Fruit fly (Drosophila melanogaster) whole organism, embryonic: ENCODE data around the gene Ptth.

Source experiments
- Antp ChIP-seq: fragments of 200-800 bp; sonication (Bioruptor generic); optimal IDR thresholded peaks from 3 replicates; lab custom pipeline; 2016; ENCODE audit warnings: missing biosample characterization, missing genetic modification characterization
- Asciz ChIP-seq: fragments of 200-800 bp; sonication (Bioruptor generic); optimal IDR thresholded peaks from 2 replicates; lab custom pipeline; 2017; ENCODE audit warnings: missing biosample characterization, mild to moderate bottlenecking, missing genetic modification characterization, missing genetic modification reagents
- Atf-2 ChIP-seq: fragments of 200-800 bp; sonication (Bioruptor generic); optimal IDR thresholded peaks from 2 replicates; lab custom pipeline; 2016; ENCODE audit warnings: missing biosample characterization, missing genetic modification characterization
- CG10543 ChIP-seq: fragments of 200-800 bp; sonication (Bioruptor generic); optimal IDR thresholded peaks from 3 replicates; lab custom pipeline; 2017; ENCODE audit warnings: missing biosample characterization, mild to moderate bottlenecking, missing genetic modification characterization, moderate library complexity
- CG11560 ChIP-seq: fragments of 200-800 bp; sonication (Bioruptor generic); IDR thresholded peaks from 3 replicates; pipeline ENCODE4 v1.3.6; 2022; ENCODE audit warnings: missing biosample characterization, missing genetic modification characterization
- CG12236 ChIP-seq: fragments of 200-800 bp; sonication (Bioruptor generic); optimal IDR thresholded peaks from 2 replicates; lab custom pipeline; 2016; ENCODE audit warnings: missing biosample characterization, missing genetic modification characterization
- CG12299 ChIP-seq: fragments of 200-800 bp; sonication (Bioruptor generic); optimal IDR thresholded peaks from 2 replicates; lab custom pipeline; 2018; ENCODE audit warnings: missing biosample characterization, mild to moderate bottlenecking, missing genetic modification characterization
- CG13624 ChIP-seq: fragments of 200-800 bp; sonication (Bioruptor generic); optimal IDR thresholded peaks from 2 replicates; lab custom pipeline; 2016; ENCODE audit warnings: missing biosample characterization, missing genetic modification characterization
- CG15269 ChIP-seq: fragments of 200-800 bp; sonication (Bioruptor generic); optimal IDR thresholded peaks from 2 replicates; lab custom pipeline; 2018; ENCODE audit warnings: missing biosample characterization, mild to moderate bottlenecking, missing genetic modification characterization, moderate library complexity
- CG15514 ChIP-seq: fragments of 200-800 bp; sonication (Bioruptor generic); optimal IDR thresholded peaks from 3 replicates; lab custom pipeline; 2017; ENCODE audit warnings: missing biosample characterization, missing genetic modification characterization, mild to moderate bottlenecking, moderate library complexity, missing genetic modification reagents
- CG16779 ChIP-seq: fragments of 200-800 bp; sonication (Bioruptor generic); IDR thresholded peaks from 2 replicates; pipeline ENCODE4 v1.3.6; 2022; ENCODE audit warnings: missing biosample characterization, missing genetic modification characterization
- CG17829 ChIP-seq: fragments of 200-800 bp; optimal IDR thresholded peaks from 2 replicates; lab custom pipeline; 2019; ENCODE audit warnings: missing biosample characterization, mild to moderate bottlenecking, missing genetic modification characterization, moderate library complexity
- CG18476 ChIP-seq: fragments of 200-800 bp; sonication (Bioruptor generic); optimal IDR thresholded peaks from 2 replicates; lab custom pipeline; 2016; ENCODE audit warnings: missing biosample characterization, mild to moderate bottlenecking, missing genetic modification characterization
- CG18599 ChIP-seq: fragments of 200-800 bp; sonication (Bioruptor generic); optimal IDR thresholded peaks from 3 replicates; lab custom pipeline; 2017; ENCODE audit warnings: missing biosample characterization, missing genetic modification characterization, mild to moderate bottlenecking, moderate library complexity, missing genetic modification reagents
- CG2129 ChIP-seq: fragments of 200-800 bp; sonication (Bioruptor generic); IDR thresholded peaks from 2 replicates; pipeline ENCODE4 v1.3.6; 2022; ENCODE audit warnings: missing biosample characterization, missing genetic modification characterization; ENCODE audit not compliant: partially characterized antibody
- CG31388 ChIP-seq: fragments of 200-800 bp; sonication (Bioruptor generic); optimal IDR thresholded peaks from 2 replicates; lab custom pipeline; 2016; ENCODE audit warnings: missing biosample characterization, missing genetic modification characterization
- CG3995 ChIP-seq: fragments of 200-800 bp; sonication (Bioruptor generic); optimal IDR thresholded peaks from 3 replicates; lab custom pipeline; 2016; ENCODE audit warnings: missing biosample characterization, missing genetic modification characterization
- CG7987 ChIP-seq: fragments of 200-800 bp; sonication (Bioruptor generic); optimal IDR thresholded peaks from 2 replicates; lab custom pipeline; 2018; ENCODE audit warnings: missing biosample characterization, mild to moderate bottlenecking, missing genetic modification characterization, moderate library complexity
- CG8924 ChIP-seq: fragments of 200-800 bp; optimal IDR thresholded peaks from 3 replicates; lab custom pipeline; 2019; ENCODE audit warnings: missing biosample characterization, mild to moderate bottlenecking, missing genetic modification characterization, moderate library complexity
- CG9876 ChIP-seq: fragments of 200-800 bp; sonication (Bioruptor generic); optimal IDR thresholded peaks from 2 replicates; lab custom pipeline; 2016; ENCODE audit warnings: missing biosample characterization, missing genetic modification characterization
- CoRest ChIP-seq: fragments of 200-800 bp; sonication (Bioruptor generic); optimal IDR thresholded peaks from 3 replicates; lab custom pipeline; 2018; ENCODE audit warnings: missing biosample characterization, mild to moderate bottlenecking, missing genetic modification characterization, moderate library complexity
- Dad ChIP-seq: fragments of 200-800 bp; sonication (Bioruptor generic); optimal IDR thresholded peaks from 3 replicates; lab custom pipeline; 2016; ENCODE audit warnings: missing biosample characterization, missing genetic modification characterization
- Dip2 ChIP-seq: fragments of 200-800 bp; sonication (Bioruptor generic); IDR thresholded peaks from 2 replicates; pipeline ENCODE4 v1.3.6; 2022; ENCODE audit warnings: missing biosample characterization, missing genetic modification characterization
- Doc2 ChIP-seq: fragments of 200-800 bp; sonication (Bioruptor generic); IDR thresholded peaks from 2 replicates; pipeline ENCODE4 v1.3.6; 2022; ENCODE audit warnings: missing biosample characterization, missing genetic modification characterization
- H15 ChIP-seq: fragments of 200-800 bp; sonication (Bioruptor generic); IDR thresholded peaks from 3 replicates; pipeline ENCODE4 v1.3.6; 2022; ENCODE audit warnings: missing biosample characterization, missing genetic modification characterization
- HLHmδ ChIP-seq: fragments of 200-800 bp; sonication (Bioruptor generic); optimal IDR thresholded peaks from 2 replicates; lab custom pipeline; 2018; ENCODE audit warnings: missing biosample characterization, mild to moderate bottlenecking, missing genetic modification characterization, moderate library complexity
- HmgD ChIP-seq: fragments of 200-800 bp; sonication (Bioruptor generic); optimal IDR thresholded peaks from 3 replicates; lab custom pipeline; 2016; ENCODE audit warnings: missing biosample characterization, missing genetic modification characterization
- Hr78 ChIP-seq, 2 experiments: fragments of 200-800 bp in 1 of 2; fragments of >200 bp in 1 of 2; sonication (Bioruptor generic) in 1 of 2; optimal IDR thresholded peaks; 2 replicates each; lab custom pipeline; 2017 to 2019; ENCODE audit warnings: missing biosample characterization in 2 of 2, missing genetic modification characterization in 2 of 2, mild to moderate bottlenecking in 1 of 2, moderate library complexity in 1 of 2
- Lpt ChIP-seq: fragments of >200 bp; optimal IDR thresholded peaks from 2 replicates; lab custom pipeline; 2018; ENCODE audit warnings: missing biosample characterization, missing genetic modification characterization
- Meics ChIP-seq: fragments of 200-800 bp; sonication (Bioruptor generic); optimal IDR thresholded peaks from 2 replicates; lab custom pipeline; 2017; ENCODE audit warnings: missing biosample characterization, mild to moderate bottlenecking, missing genetic modification characterization
- Opbp ChIP-seq: fragments of 200-800 bp; sonication (Bioruptor generic); IDR thresholded peaks from 3 replicates; pipeline ENCODE4 v1.3.6; 2022; ENCODE audit warnings: missing biosample characterization, missing genetic modification characterization; ENCODE audit not compliant: partially characterized antibody
- Ssrp ChIP-seq: fragments of 200-800 bp; sonication (Bioruptor generic); optimal IDR thresholded peaks from 2 replicates; lab custom pipeline; 2018; ENCODE audit warnings: missing biosample characterization, mild to moderate bottlenecking, missing genetic modification characterization, moderate library complexity
- bcd ChIP-seq: fragments of 200-800 bp; sonication (Bioruptor generic); optimal IDR thresholded peaks from 2 replicates; lab custom pipeline; 2017; ENCODE audit warnings: missing biosample characterization, mild to moderate bottlenecking, missing genetic modification characterization
- cato ChIP-seq: fragments of 200-800 bp; sonication (Bioruptor generic); optimal IDR thresholded peaks from 2 replicates; lab custom pipeline; 2016; ENCODE audit warnings: missing biosample characterization, missing genetic modification characterization, borderline replicate concordance
- ci ChIP-seq: fragments of 200-800 bp; sonication (Bioruptor generic); IDR thresholded peaks from 3 replicates; pipeline ENCODE4 v1.3.6; 2022; ENCODE audit warnings: missing biosample characterization, missing genetic modification characterization
- crc ChIP-seq: fragments of 200-800 bp; sonication (Bioruptor generic); optimal IDR thresholded peaks from 2 replicates; lab custom pipeline; 2016; ENCODE audit warnings: missing biosample characterization, missing genetic modification characterization
- da ChIP-seq: fragments of 200-800 bp; sonication (Bioruptor generic); optimal IDR thresholded peaks from 2 replicates; lab custom pipeline; 2016; ENCODE audit warnings: missing biosample characterization, missing genetic modification characterization
- dmrt11E ChIP-seq: fragments of 200-800 bp; sonication (Bioruptor generic); optimal IDR thresholded peaks from 3 replicates; lab custom pipeline; 2018; ENCODE audit warnings: missing biosample characterization, mild to moderate bottlenecking, missing genetic modification characterization, moderate library complexity
- dpn ChIP-seq, 2 experiments: fragments of 200-800 bp; sonication (Bioruptor generic); optimal IDR thresholded peaks; 3 replicates each; lab custom pipeline; 2016; ENCODE audit warnings: missing biosample characterization in 2 of 2, missing genetic modification characterization in 2 of 2
- exex ChIP-seq: fragments of 200-800 bp; sonication (Bioruptor generic); optimal IDR thresholded peaks from 4 replicates; lab custom pipeline; 2018; ENCODE audit warnings: missing biosample characterization, mild to moderate bottlenecking, missing genetic modification characterization, moderate library complexity
- gcm2 ChIP-seq: fragments of 200-800 bp; sonication (Bioruptor generic); optimal IDR thresholded peaks from 2 replicates; lab custom pipeline; 2016; ENCODE audit warnings: missing biosample characterization, missing genetic modification characterization
- inv ChIP-seq: fragments of 200-800 bp; sonication (Bioruptor generic); IDR thresholded peaks from 2 replicates; pipeline ENCODE4 v1.3.6; 2022; ENCODE audit warnings: missing biosample characterization, missing genetic modification characterization; ENCODE audit not compliant: partially characterized antibody
- pan ChIP-seq, 4 experiments: fragments of >200 bp in 3 of 4; fragments of 200-800 bp in 1 of 4; sonication (Bioruptor generic) in 1 of 4; optimal IDR thresholded peaks in 3 of 4; IDR thresholded peaks in 1 of 4; 2 replicates each; pipeline versions ENCODE4 v1.3.6 to Lab custom; 2017 to 2022; ENCODE audit warnings: missing biosample characterization in 2 of 4, missing genetic modification characterization in 2 of 4, mixed read lengths in 1 of 4
- slp2 ChIP-seq: fragments of 200-800 bp; sonication (Bioruptor generic); optimal IDR thresholded peaks from 2 replicates; lab custom pipeline; 2016; ENCODE audit warnings: missing biosample characterization, missing genetic modification characterization
- sob ChIP-seq: fragments of 200-800 bp; sonication (Bioruptor generic); IDR thresholded peaks from 2 replicates; pipeline ENCODE4 v1.3.6; 2022; ENCODE audit warnings: missing biosample characterization, missing genetic modification characterization
- stc ChIP-seq: fragments of 200-800 bp; sonication (Bioruptor generic); IDR thresholded peaks from 2 replicates; pipeline ENCODE4 v1.3.6; 2022; ENCODE audit warnings: missing biosample characterization, missing genetic modification characterization
- tio ChIP-seq: fragments of 200-800 bp; sonication (Bioruptor generic); optimal IDR thresholded peaks from 2 replicates; lab custom pipeline; 2017; ENCODE audit warnings: missing biosample characterization, missing genetic modification characterization, inconsistent platforms
- trem ChIP-seq: fragments of 200-800 bp; optimal IDR thresholded peaks from 3 replicates; lab custom pipeline; 2019; ENCODE audit warnings: missing biosample characterization, mild to moderate bottlenecking, missing genetic modification characterization, moderate library complexity
- tx ChIP-seq: fragments of 200-800 bp; sonication (Bioruptor generic); optimal IDR thresholded peaks from 2 replicates; lab custom pipeline; 2016; ENCODE audit warnings: missing biosample characterization, missing genetic modification characterization
- zfh2 ChIP-seq: fragments of 200-800 bp; sonication (Bioruptor generic); optimal IDR thresholded peaks from 2 replicates; lab custom pipeline; 2016; ENCODE audit warnings: missing biosample characterization, missing genetic modification characterization

The Ptth gene

dm6 chr2L:574226-574625 lies 2.5 kb downstream of the Ptth start, which contains the start of the genes Ipk2 and cold (continued):
- TF ChIP-seq cato (GFP tag; lab: Kevin White, UChicago) (peak; percentile 63), CG31388 (peak; percentile 25), HmgD (peak; percentile 20), CG10543 (peak; percentile 86), exex (peak; percentile 83), da (GFP tag; lab: Kevin White, UChicago) (peak; percentile 37), stc (GFP tag; lab: Robert Waterston, UW) (no peak), CG2129 (GFP tag; lab: Robert Waterston, UW) (no peak), Ssrp (tag; lab: Kevin White, UChicago) (peak; percentile 72), CG8924 (tag; lab: Kevin White, UChicago) (peak; percentile 96), Asciz (no peak), CG17829 (tag; lab: Kevin White, UChicago) (peak; percentile 77), CG3995 (GFP tag; lab: Kevin White, UChicago) (peak; percentile 59), CG16779 (no peak), zfh2 (GFP tag; lab: Kevin White, UChicago) (peak; percentile 88), CG18476 (GFP tag; lab: Kevin White, UChicago) (peak; percentile 85), Meics (GFP tag; lab: Kevin White, UChicago) (peak; percentile 83), slp2 (GFP tag; lab: Kevin White, UChicago) (peak; percentile 53), CG9876 (GFP tag; lab: Kevin White, UChicago) (peak; percentile 63), CG11560 (tag; lab: Robert Waterston, UW) (peak; percentile 63; the same call in 1 of the 3 replicates), CG12236 (peak; percentile 44), sob (GFP tag; lab: Robert Waterston, UW) (peak; percentile 86; the same call in 1 of the 2 replicates), Opbp (GFP tag; lab: Robert Waterston, UW) (peak; percentile 37; the same call in 1 of the 3 replicates), CG13624 (GFP tag; lab: Kevin White, UChicago) (peak; percentile 91), H15 (GFP tag; lab: Robert Waterston, UW) (peak; percentile 21; the same call in 1 of the 3 replicates), CG12299 (tag; lab: Kevin White, UChicago) (peak; percentile 78), ci (GFP tag; lab: Robert Waterston, UW) (peak; percentile 60), CG18599 (GFP tag; lab: Kevin White, UChicago) (peak; percentile 91), bcd (GFP tag; lab: Kevin White, UChicago) (peak; percentile 84), Lpt (GFP tag; lab: Kevin White, UChicago) (no peak), Atf-2 (GFP tag; lab: Kevin White, UChicago) (peak; percentile 74), Antp (peak; percentile 67), trem (tag; lab: Kevin White, UChicago) (peak; percentile 93), crc (no peak), Dad (peak; percentile 64), Dip2 (GFP tag; lab: Robert Waterston, UW) (no peak), gcm2 (peak; percentile 53), CoRest (peak; percentile 89), CG7987 (GFP tag; lab: Kevin White, UChicago) (peak; percentile 76), tx (peak; percentile 75), pan (optimal IDR thresholded peaks at IDR 0.05; lab: Kevin White, UChicago) (no peak), pan (GFP tag; optimal IDR thresholded peaks at IDR 0.05 in 1 of 2, IDR thresholded peaks at IDR 0.05 in 1 of 2) (no peak), HLHmδ (no peak), tio (GFP tag; lab: Kevin White, UChicago) (no peak), Doc2 (no peak), CG15514 (peak; percentile 88), dmrt11E (tag; lab: Kevin White, UChicago) (peak; percentile 70), CG15269 (no peak), dpn (GFP tag; optimal IDR thresholded peaks at IDR 0.05; lab: Kevin White, UChicago) (peak; percentile 84 to 87), inv (GFP tag; lab: Robert Waterston, UW) (no peak), Hr78 (GFP tag; optimal IDR thresholded peaks at IDR 0.05; lab: Kevin White, UChicago) (no peak)
